Fruit fly (Drosophila melanogaster) whole organism, embryonic: Measurements from ENCODE around the gene CG5697.

Source experiments
- Abd-B ChIP-seq: fragments of 200-800 bp; sonication (Bioruptor generic); optimal IDR thresholded peaks from 2 replicates; lab custom pipeline; 2018; ENCODE audit warnings: missing biosample characterization, mild to moderate bottlenecking, missing genetic modification characterization, moderate library complexity
- Ada2b ChIP-seq: fragments of 200-800 bp; sonication (Bioruptor generic); IDR thresholded peaks from 2 replicates; pipeline ENCODE4 v1.3.6; 2022; ENCODE audit warnings: missing biosample characterization, missing genetic modification characterization
- Bgb ChIP-seq: fragments of 200-800 bp; sonication (Bioruptor generic); IDR thresholded peaks from 2 replicates; pipeline ENCODE4 v1.3.6; 2022; ENCODE audit warnings: missing biosample characterization, missing genetic modification characterization; ENCODE audit not compliant: partially characterized antibody
- CG10431 ChIP-seq: fragments of 200-800 bp; sonication (Bioruptor generic); optimal IDR thresholded peaks from 3 replicates; lab custom pipeline; 2018; ENCODE audit warnings: missing biosample characterization, mild to moderate bottlenecking, missing genetic modification characterization
- CG10654 ChIP-seq: fragments of 200-800 bp; sonication (Bioruptor generic); optimal IDR thresholded peaks from 2 replicates; lab custom pipeline; 2016; ENCODE audit warnings: missing biosample characterization, missing genetic modification characterization
- CG11247 ChIP-seq: fragments of 200-800 bp; sonication (Bioruptor generic); IDR thresholded peaks from 2 replicates; pipeline ENCODE4 v1.3.6; 2022; ENCODE audit warnings: missing biosample characterization, missing genetic modification characterization
- CG11398 ChIP-seq: fragments of 200-800 bp; sonication (Bioruptor generic); optimal IDR thresholded peaks from 2 replicates; lab custom pipeline; 2016; ENCODE audit warnings: missing biosample characterization, missing genetic modification characterization
- CG12155 ChIP-seq: fragments of 200-800 bp; sonication (Bioruptor generic); optimal IDR thresholded peaks from 3 replicates; lab custom pipeline; 2016; ENCODE audit warnings: missing biosample characterization, missing genetic modification characterization
- CG12659 ChIP-seq: fragments of 200-800 bp; sonication (Bioruptor generic); optimal IDR thresholded peaks from 3 replicates; lab custom pipeline; 2017; ENCODE audit warnings: mild to moderate bottlenecking, missing biosample characterization, missing genetic modification reagents, missing genetic modification characterization
- CG13624 ChIP-seq: fragments of 200-800 bp; sonication (Bioruptor generic); optimal IDR thresholded peaks from 2 replicates; lab custom pipeline; 2016; ENCODE audit warnings: missing biosample characterization, missing genetic modification characterization
- CG15696 ChIP-seq: fragments of 200-800 bp; sonication (Bioruptor generic); optimal IDR thresholded peaks from 2 replicates; lab custom pipeline; 2019; ENCODE audit warnings: missing biosample characterization, mild to moderate bottlenecking, missing genetic modification characterization, moderate library complexity
- CG17829 ChIP-seq: fragments of 200-800 bp; optimal IDR thresholded peaks from 2 replicates; lab custom pipeline; 2019; ENCODE audit warnings: missing biosample characterization, mild to moderate bottlenecking, missing genetic modification characterization, moderate library complexity
- CG1792 ChIP-seq: fragments of 200-800 bp; sonication (Bioruptor generic); optimal IDR thresholded peaks from 2 replicates; lab custom pipeline; 2016; ENCODE audit warnings: missing biosample characterization, missing genetic modification characterization
- CG33213 ChIP-seq: fragments of 200-800 bp; sonication (Bioruptor generic); optimal IDR thresholded peaks from 3 replicates; lab custom pipeline; 2016; ENCODE audit warnings: missing biosample characterization, missing genetic modification characterization
- CG4820 ChIP-seq: fragments of 200-800 bp; sonication (Bioruptor generic); optimal IDR thresholded peaks from 3 replicates; lab custom pipeline; 2016; ENCODE audit warnings: missing biosample characterization, missing genetic modification characterization
- CG5180 ChIP-seq: fragments of 200-800 bp; sonication (Bioruptor generic); optimal IDR thresholded peaks from 3 replicates; lab custom pipeline; 2017; ENCODE audit warnings: missing biosample characterization, missing genetic modification characterization, mild to moderate bottlenecking, moderate library complexity, missing genetic modification reagents
- CG6689 ChIP-seq: fragments of 200-800 bp; sonication (Bioruptor generic); IDR thresholded peaks from 2 replicates; pipeline ENCODE4 v1.3.6; 2022; ENCODE audit warnings: missing biosample characterization, missing genetic modification characterization
- Chrac-16 ChIP-seq: fragments of 200-800 bp; sonication (Bioruptor generic); optimal IDR thresholded peaks from 3 replicates; lab custom pipeline; 2016; ENCODE audit warnings: missing biosample characterization, missing genetic modification characterization
- D ChIP-seq, 2 experiments: fragments of 200-800 bp in 1 of 2; fragments of >200 bp in 1 of 2; sonication (Bioruptor generic) in 1 of 2; optimal IDR thresholded peaks; 2 replicates in 1 of 2; 3 replicates in 1 of 2; lab custom pipeline; 2017; ENCODE audit warnings: mild to moderate bottlenecking in 1 of 2, missing biosample characterization in 1 of 2, missing genetic modification characterization in 1 of 2, missing genetic modification reagents in 1 of 2
- Deaf1 ChIP-seq: fragments of 200-800 bp; optimal IDR thresholded peaks from 3 replicates; lab custom pipeline; 2019; ENCODE audit warnings: missing biosample characterization, mild to moderate bottlenecking, missing genetic modification characterization, moderate library complexity
- Dek ChIP-seq: fragments of 200-800 bp; sonication (Bioruptor generic); optimal IDR thresholded peaks from 3 replicates; lab custom pipeline; 2019; ENCODE audit warnings: missing biosample characterization, mild to moderate bottlenecking, missing genetic modification characterization, moderate library complexity
- HLHmδ ChIP-seq: fragments of 200-800 bp; sonication (Bioruptor generic); optimal IDR thresholded peaks from 2 replicates; lab custom pipeline; 2018; ENCODE audit warnings: missing biosample characterization, mild to moderate bottlenecking, missing genetic modification characterization, moderate library complexity
- Hmx ChIP-seq: fragments of 200-800 bp; sonication (Bioruptor generic); optimal IDR thresholded peaks from 2 replicates; lab custom pipeline; 2016; ENCODE audit warnings: missing biosample characterization, missing genetic modification characterization
- NFAT ChIP-seq: fragments of 200-800 bp; sonication (Bioruptor generic); IDR thresholded peaks from 2 replicates; pipeline ENCODE4 v1.3.6; 2022; ENCODE audit warnings: missing biosample characterization, missing genetic modification characterization
- Neu2 ChIP-seq: fragments of 200-800 bp; sonication (Bioruptor generic); optimal IDR thresholded peaks from 3 replicates; lab custom pipeline; 2016; ENCODE audit warnings: missing biosample characterization, missing genetic modification characterization, borderline replicate concordance
- Oaz ChIP-seq: fragments of 200-800 bp; sonication (Bioruptor generic); IDR thresholded peaks from 2 replicates; pipeline ENCODE4 v1.3.6; 2022; ENCODE audit warnings: missing biosample characterization, missing genetic modification characterization
- Ptx1 ChIP-seq: fragments of 200-800 bp; sonication (Bioruptor generic); IDR thresholded peaks from 2 replicates; pipeline ENCODE4 v1.3.6; 2022; ENCODE audit warnings: missing biosample characterization, missing genetic modification characterization
- Ravus ChIP-seq: fragments of 200-800 bp; sonication (Bioruptor generic); IDR thresholded peaks from 2 replicates; pipeline ENCODE4 v1.3.6; 2022; ENCODE audit warnings: missing biosample characterization, missing genetic modification characterization
- Rx ChIP-seq: fragments of 200-800 bp; sonication (Bioruptor generic); IDR thresholded peaks from 2 replicates; pipeline ENCODE4 v1.3.6; 2022; ENCODE audit warnings: missing biosample characterization, missing genetic modification characterization
- Scr ChIP-seq: fragments of 200-800 bp; sonication (Bioruptor generic); IDR thresholded peaks from 2 replicates; pipeline ENCODE4 v1.3.6; 2022; ENCODE audit warnings: missing biosample characterization, missing genetic modification characterization; ENCODE audit not compliant: partially characterized antibody
- Six4 ChIP-seq: fragments of 200-800 bp; sonication (Bioruptor generic); optimal IDR thresholded peaks from 2 replicates; lab custom pipeline; 2016; ENCODE audit warnings: missing biosample characterization, missing genetic modification characterization
- Sox100B ChIP-seq: fragments of 200-800 bp; sonication (Bioruptor generic); optimal IDR thresholded peaks from 3 replicates; lab custom pipeline; 2018; ENCODE audit warnings: missing biosample characterization, mild to moderate bottlenecking, missing genetic modification characterization
- Stat92E ChIP-seq, 3 experiments: fragments of >200 bp in 2 of 3; fragments of 200-800 bp in 1 of 3; sonication (Bioruptor generic) in 1 of 3; optimal IDR thresholded peaks; 2 replicates each; lab custom pipeline; 2017 to 2019; ENCODE audit warnings: missing biosample characterization in 3 of 3, missing genetic modification characterization in 3 of 3, mild to moderate bottlenecking in 1 of 3, moderate library complexity in 1 of 3
- ac ChIP-seq: fragments of 200-800 bp; sonication (Bioruptor generic); optimal IDR thresholded peaks from 3 replicates; lab custom pipeline; 2017; ENCODE audit warnings: missing biosample characterization, mild to moderate bottlenecking, missing genetic modification characterization
- chm ChIP-seq: fragments of 200-800 bp; sonication (Bioruptor generic); IDR thresholded peaks from 2 replicates; pipeline ENCODE4 v1.3.6; 2022; ENCODE audit warnings: missing biosample characterization, missing genetic modification characterization
- crol ChIP-seq: fragments of 200-800 bp; sonication (Bioruptor generic); IDR thresholded peaks from 2 replicates; pipeline ENCODE4 v1.3.6; 2022; ENCODE audit warnings: missing biosample characterization, missing genetic modification characterization
- dan ChIP-seq: fragments of 200-800 bp; sonication (Bioruptor generic); IDR thresholded peaks from 2 replicates; pipeline ENCODE4 v1.3.6; 2022; ENCODE audit warnings: missing biosample characterization, missing genetic modification characterization
- dmrt11E ChIP-seq: fragments of 200-800 bp; sonication (Bioruptor generic); optimal IDR thresholded peaks from 3 replicates; lab custom pipeline; 2018; ENCODE audit warnings: missing biosample characterization, mild to moderate bottlenecking, missing genetic modification characterization, moderate library complexity
- gcm2 ChIP-seq: fragments of 200-800 bp; sonication (Bioruptor generic); optimal IDR thresholded peaks from 2 replicates; lab custom pipeline; 2016; ENCODE audit warnings: missing biosample characterization, missing genetic modification characterization
- ham ChIP-seq: fragments of 200-800 bp; sonication (Bioruptor generic); IDR thresholded peaks from 2 replicates; pipeline ENCODE4 v1.3.6; 2022; ENCODE audit warnings: missing biosample characterization, missing genetic modification characterization
- jing ChIP-seq: fragments of 200-800 bp; sonication (Bioruptor generic); optimal IDR thresholded peaks from 2 replicates; lab custom pipeline; 2018; ENCODE audit warnings: missing biosample characterization, mild to moderate bottlenecking, missing genetic modification characterization
- lbe ChIP-seq: fragments of 200-800 bp; sonication (Bioruptor generic); optimal IDR thresholded peaks from 2 replicates; lab custom pipeline; 2016; ENCODE audit warnings: missing biosample characterization, mild to moderate bottlenecking, missing genetic modification characterization
- nerfin-1 ChIP-seq: fragments of 200-800 bp; sonication (Bioruptor generic); optimal IDR thresholded peaks from 3 replicates; lab custom pipeline; 2019; ENCODE audit warnings: missing biosample characterization, mild to moderate bottlenecking, missing genetic modification characterization, moderate library complexity
- pnt ChIP-seq: fragments of 200-800 bp; sonication (Bioruptor generic); optimal IDR thresholded peaks from 3 replicates; lab custom pipeline; 2016; ENCODE audit warnings: missing biosample characterization, missing genetic modification characterization
- row ChIP-seq: fragments of 200-800 bp; sonication (Bioruptor generic); IDR thresholded peaks from 3 replicates; pipeline ENCODE4 v1.3.6; 2022; ENCODE audit warnings: missing biosample characterization, missing genetic modification characterization
- slou ChIP-seq: fragments of 200-800 bp; sonication (Bioruptor generic); optimal IDR thresholded peaks from 3 replicates; lab custom pipeline; 2016; ENCODE audit warnings: missing biosample characterization, missing genetic modification characterization
- ssp ChIP-seq: fragments of 200-800 bp; sonication (Bioruptor generic); IDR thresholded peaks from 2 replicates; pipeline ENCODE4 v1.3.6; 2022; ENCODE audit warnings: missing biosample characterization, missing genetic modification characterization
- tin ChIP-seq: fragments of 200-800 bp; sonication (Bioruptor generic); optimal IDR thresholded peaks from 3 replicates; lab custom pipeline; 2016; ENCODE audit warnings: missing biosample characterization, missing genetic modification characterization
- vfl ChIP-seq: fragments of 200-800 bp; sonication (Bioruptor generic); optimal IDR thresholded peaks from 2 replicates; lab custom pipeline; 2016; ENCODE audit warnings: missing biosample characterization, missing genetic modification characterization
- zf30C ChIP-seq: fragments of 200-800 bp; sonication (Bioruptor generic); optimal IDR thresholded peaks from 3 replicates; lab custom pipeline; 2018; ENCODE audit warnings: missing biosample characterization, mild to moderate bottlenecking, missing genetic modification characterization

The CG5697 gene

dm6 chr3R:21017464-21018080, 1.8 kb downstream of the CG5697 start, which contains the start of gene Rlip (continued):
- TF ChIP-seq Ptx1 (GFP tag; lab: Robert Waterston, UW), result peak; percentile 34; the same call in 1 of the 2 replicates
- TF ChIP-seq Ravus (GFP tag; lab: Robert Waterston, UW), result no peak
- peak; percentile 19; the same call in 1 of the 2 replicates for TF ChIP-seq Oaz
- no peak for TF ChIP-seq ac (GFP tag; lab: Kevin White, UChicago)
- TF ChIP-seq crol (GFP tag; lab: Robert Waterston, UW), result no peak
- peak; percentile 55 for TF ChIP-seq CG12659 (GFP tag; lab: Kevin White, UChicago)
- no peak for TF ChIP-seq lbe (GFP tag; lab: Kevin White, UChicago)
- TF ChIP-seq nerfin-1 (tag; lab: Kevin White, UChicago), result no peak
- peak; percentile 74 for TF ChIP-seq Bgb (GFP tag; lab: Robert Waterston, UW)
- no peak for TF ChIP-seq jing (GFP tag; lab: Kevin White, UChicago)
- TF ChIP-seq dan, result no peak
- TF ChIP-seq Neu2 (GFP tag; lab: Kevin White, UChicago), result no peak
- TF ChIP-seq Ada2b (GFP tag; lab: Robert Waterston, UW), result no peak
- peak; percentile 48 for TF ChIP-seq Abd-B (GFP tag; lab: Kevin White, UChicago)
- TF ChIP-seq CG1792 (GFP tag; lab: Kevin White, UChicago), result peak; percentile 49
- peak; percentile 31 for TF ChIP-seq CG10654
- TF ChIP-seq CG4820 (GFP tag; lab: Kevin White, UChicago), result peak; percentile 47
- TF ChIP-seq CG12155 (GFP tag; lab: Kevin White, UChicago), result peak; percentile 25
- TF ChIP-seq gcm2 (GFP tag; lab: Kevin White, UChicago), result no peak
- peak; percentile 11 for TF ChIP-seq dmrt11E
- TF ChIP-seq NFAT, result peak; percentile 75
- peak; percentile 15 for TF ChIP-seq CG15696 (tag; lab: Kevin White, UChicago)
- TF ChIP-seq CG6689 (GFP tag; lab: Robert Waterston, UW), result no peak
- TF ChIP-seq HLHmδ (GFP tag; lab: Kevin White, UChicago), result no peak
- TF ChIP-seq tin (GFP tag; lab: Kevin White, UChicago), result peak; percentile 65
- TF ChIP-seq slou (GFP tag; lab: Kevin White, UChicago), result peak; percentile 50
- no peak for TF ChIP-seq CG10431
- peak; percentile 72 for TF ChIP-seq CG13624
- no peak for TF ChIP-seq D (optimal IDR thresholded peaks at IDR 0.05; lab: Kevin White, UChicago)
- no peak for TF ChIP-seq D (GFP tag; optimal IDR thresholded peaks at IDR 0.05; lab: Kevin White, UChicago)
- TF ChIP-seq Dek, result peak; percentile 14
- peak; percentile 12 for TF ChIP-seq Six4 (GFP tag; lab: Kevin White, UChicago)
- TF ChIP-seq zf30C (GFP tag; lab: Kevin White, UChicago), result no peak
- TF ChIP-seq Chrac-16 (GFP tag; lab: Kevin White, UChicago), result peak; percentile 39
- peak; percentile 62 for TF ChIP-seq Scr (GFP tag; lab: Robert Waterston, UW)
- TF ChIP-seq CG33213, result peak; percentile 75
- TF ChIP-seq chm (GFP tag; lab: Robert Waterston, UW), result no peak
- TF ChIP-seq pnt, result peak; percentile 25
- no peak for TF ChIP-seq Deaf1 (tag; lab: Kevin White, UChicago)
- no peak for TF ChIP-seq row (GFP tag; lab: Robert Waterston, UW)
- TF ChIP-seq vfl, result no peak
- peak; percentile 57 for TF ChIP-seq Rx (GFP tag; lab: Robert Waterston, UW)
- TF ChIP-seq CG17829 (tag; lab: Kevin White, UChicago), result peak; percentile 34
- no peak for TF ChIP-seq ham (GFP tag; lab: Robert Waterston, UW)
- TF ChIP-seq CG11247 (GFP tag; lab: Robert Waterston, UW), result peak; percentile 75
- TF ChIP-seq Stat92E (GFP tag; optimal IDR thresholded peaks at IDR 0.05; lab: Kevin White, UChicago), result no peak
- TF ChIP-seq ssp (GFP tag; lab: Robert Waterston, UW), result peak; percentile 60
- no peak for TF ChIP-seq CG11398 (GFP tag; lab: Kevin White, UChicago)
- TF ChIP-seq Hmx (GFP tag; lab: Kevin White, UChicago), result no peak
- TF ChIP-seq Sox100B, result no peak
- no peak for TF ChIP-seq CG5180 (GFP tag; lab: Kevin White, UChicago)
